Fruit fly (Drosophila melanogaster): ENCODE results near the gene CG14260.

CG14260 gene

DNA sequence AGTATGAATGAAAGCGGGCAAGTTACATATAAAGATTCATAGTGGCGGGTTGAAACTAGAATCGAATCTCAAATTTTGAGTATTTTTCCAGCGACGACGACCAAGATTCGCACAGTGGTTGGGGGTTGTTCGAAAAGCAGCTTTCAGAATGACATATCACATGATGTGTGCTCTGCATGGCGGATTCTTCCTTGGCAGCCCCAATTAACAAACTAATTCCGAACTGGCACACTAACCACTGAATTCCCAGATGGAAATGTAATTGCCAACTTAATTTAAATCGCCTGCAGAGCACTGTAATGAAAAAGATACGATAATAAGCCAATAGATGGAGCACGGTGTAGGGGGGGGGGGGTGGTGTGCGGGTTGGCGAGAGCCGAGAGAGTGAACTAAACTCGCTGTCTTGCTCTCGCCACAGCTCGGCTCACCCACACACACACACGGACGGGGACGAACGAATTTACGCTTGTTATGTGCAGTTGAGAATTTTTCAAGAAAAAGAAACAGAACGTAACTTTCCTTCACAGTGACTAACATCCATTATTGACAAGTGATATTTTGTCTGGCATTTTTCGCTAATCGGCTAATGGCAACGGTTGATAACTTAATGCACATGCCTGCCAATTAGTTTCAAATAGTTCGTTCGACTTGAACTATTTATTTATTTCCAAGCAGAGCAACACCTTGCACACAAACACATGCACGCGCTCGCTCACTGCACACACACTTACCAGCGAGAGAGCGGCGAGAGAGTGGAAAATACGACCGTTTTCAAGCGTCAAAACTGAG is 16.0 kb downstream of the CG14260 start (continued):
- TF ChIP-seq gcm (GFP tag; optimal IDR thresholded peaks at IDR 0.05) = peak; percentile 90
- TF ChIP-seq CG9797 (GFP tag; optimal IDR thresholded peaks at IDR 0.05) = no peak
- peak; percentile 88 for TF ChIP-seq Poxn (GFP tag; IDR thresholded peaks at IDR 0.05)
- peak; percentile 92 for TF ChIP-seq CG1792 (GFP tag; optimal IDR thresholded peaks at IDR 0.05)
- TF ChIP-seq Ravus (GFP tag; IDR thresholded peaks at IDR 0.05) = peak; percentile 92
- TF ChIP-seq zf30C (GFP tag; optimal IDR thresholded peaks at IDR 0.05) = no peak
- TF ChIP-seq dmrt99B (tag; optimal IDR thresholded peaks at IDR 0.05) = peak; percentile 97
- TF ChIP-seq CG18476 (GFP tag; optimal IDR thresholded peaks at IDR 0.05) = peak; percentile 83
- TF ChIP-seq gem (tag; optimal IDR thresholded peaks at IDR 0.05) = peak; percentile 97
- TF ChIP-seq Nf-YB (GFP tag; optimal IDR thresholded peaks at IDR 0.05) = peak; percentile 81
- peak; percentile 95 for TF ChIP-seq Taf1 (GFP tag; IDR thresholded peaks at IDR 0.05)
- TF ChIP-seq Abd-B (GFP tag; optimal IDR thresholded peaks at IDR 0.05) = peak; percentile 90
- peak; percentile 33 for TF ChIP-seq CG10431 (GFP tag; optimal IDR thresholded peaks at IDR 0.05)
- TF ChIP-seq CG15601 (tag; optimal IDR thresholded peaks at IDR 0.05) = peak; percentile 87
- peak; percentile 97 for TF ChIP-seq PHDP (tag; optimal IDR thresholded peaks at IDR 0.05)
- peak; percentile 90 for TF ChIP-seq CG8388 (GFP tag; optimal IDR thresholded peaks at IDR 0.05)
- peak; percentile 92 for TF ChIP-seq CG8765 (GFP tag; IDR thresholded peaks at IDR 0.05)
- peak; percentile 97 for TF ChIP-seq H15 (GFP tag; IDR thresholded peaks at IDR 0.05)
- no peak for TF ChIP-seq sc (optimal IDR thresholded peaks at IDR 0.05)
- peak; percentile 90 for TF ChIP-seq sc (GFP tag; optimal IDR thresholded peaks at IDR 0.05)
- peak; percentile 39 for TF ChIP-seq pzg (GFP tag; optimal IDR thresholded peaks at IDR 0.05)
- TF ChIP-seq CG1233 (GFP tag; optimal IDR thresholded peaks at IDR 0.05) = peak; percentile 92
- peak; percentile 90 for TF ChIP-seq CG6765 (GFP tag; optimal IDR thresholded peaks at IDR 0.05)
- TF ChIP-seq Oli (tag; optimal IDR thresholded peaks at IDR 0.05) = peak; percentile 97
- TF ChIP-seq nmo (GFP tag; optimal IDR thresholded peaks at IDR 0.05) = peak; percentile 94
- TF ChIP-seq da (GFP tag; optimal IDR thresholded peaks at IDR 0.05) = peak; percentile 77
- peak; percentile 96 for TF ChIP-seq schlank (tag; optimal IDR thresholded peaks at IDR 0.05)
- peak; percentile 93 for TF ChIP-seq Dad (GFP tag; optimal IDR thresholded peaks at IDR 0.05)
- TF ChIP-seq CG10321 (GFP tag; IDR thresholded peaks at IDR 0.05) = peak; percentile 74
- peak; percentile 94 to 98 for TF ChIP-seq bsh (GFP tag; optimal IDR thresholded peaks at IDR 0.05)
- TF ChIP-seq repo (GFP tag; optimal IDR thresholded peaks at IDR 0.05) = peak; percentile 93
- peak; percentile 92 for TF ChIP-seq ewg (GFP tag; optimal IDR thresholded peaks at IDR 0.05)
- peak; percentile 96 for TF ChIP-seq CG10209 (GFP tag; optimal IDR thresholded peaks at IDR 0.05)
- TF ChIP-seq CG13624 (GFP tag; optimal IDR thresholded peaks at IDR 0.05) = peak; percentile 95
- peak; percentile 86 for TF ChIP-seq klu (GFP tag; IDR thresholded peaks at IDR 0.05)
- peak; percentile 97 for TF ChIP-seq CG12071 (GFP tag; optimal IDR thresholded peaks at IDR 0.05)
- TF ChIP-seq Tbp (GFP tag; optimal IDR thresholded peaks at IDR 0.05) = no peak
- TF ChIP-seq CoRest (tag; optimal IDR thresholded peaks at IDR 0.05) = peak; percentile 94
- TF ChIP-seq cwo (GFP tag; optimal IDR thresholded peaks at IDR 0.05) = peak; percentile 95
- TF ChIP-seq CG16863 (GFP tag; optimal IDR thresholded peaks at IDR 0.05) = peak; percentile 94
- peak; percentile 98 for TF ChIP-seq CG34422 (GFP tag; IDR thresholded peaks at IDR 0.05)
- TF ChIP-seq scrt (GFP tag; optimal IDR thresholded peaks at IDR 0.05) = peak; percentile 90
- peak; percentile 86 for TF ChIP-seq CG3838 (GFP tag; optimal IDR thresholded peaks at IDR 0.05)
- peak; percentile 95 for TF ChIP-seq CHES-1-like (GFP tag; optimal IDR thresholded peaks at IDR 0.05)
- peak; percentile 98 for TF ChIP-seq lab (GFP tag; optimal IDR thresholded peaks at IDR 0.05)
- peak; percentile 97 for TF ChIP-seq stc (GFP tag; IDR thresholded peaks at IDR 0.05)
- peak; percentile 96 for TF ChIP-seq HLH54F (GFP tag; optimal IDR thresholded peaks at IDR 0.05)
- TF ChIP-seq wdn (GFP tag; IDR thresholded peaks at IDR 0.05) = peak; percentile 97
- TF ChIP-seq dmrt11E (tag; optimal IDR thresholded peaks at IDR 0.05) = peak; percentile 88
